Worm (Caenorhabditis elegans) whole organism, L1 larva: ENCODE results near the gene let-19.

Source experiments
- F16B12.6 ChIP-seq: fragments of 150-350 bp; optimal IDR thresholded peaks from 2 replicates; lab custom pipeline; 2014; ENCODE audit warnings: missing biosample characterization, missing genetic modification characterization
- Y116A8C.19 ChIP-seq: sonication (generic microtip); optimal IDR thresholded peaks from 2 replicates; lab custom pipeline; 2016; ENCODE audit warnings: missing compliant biosample characterization, missing genetic modification characterization, borderline replicate concordance
- blmp-1 ChIP-seq: fragments of 150-350 bp; optimal IDR thresholded peaks from 2 replicates; lab custom pipeline; 2014; ENCODE audit warnings: missing biosample characterization, missing genetic modification characterization
- ceh-82 ChIP-seq, 3 experiments: fragments of 150-350 bp in 1 of 3; sonication (generic microtip) in 2 of 3; optimal IDR thresholded peaks; 2 replicates each; lab custom pipeline; 2014 to 2017; ENCODE audit warnings: missing biosample characterization in 3 of 3, missing genetic modification characterization in 3 of 3
- ceh-88 ChIP-seq: fragments of 200-800 bp; sonication (Bioruptor generic); IDR thresholded peaks from 2 replicates; pipeline ENCODE4 v1.3.6; 2022; ENCODE audit warnings: missing genetic modification characterization, missing compliant biosample characterization
- ceh-90 ChIP-seq: sonication (generic microtip); optimal IDR thresholded peaks from 2 replicates; lab custom pipeline; 2016; ENCODE audit warnings: missing genetic modification characterization, missing compliant biosample characterization
- dsc-1 ChIP-seq: sonication (generic microtip); optimal IDR thresholded peaks from 2 replicates; lab custom pipeline; 2016; ENCODE audit warnings: mild to moderate bottlenecking, missing genetic modification characterization, missing compliant biosample characterization
- efl-1 ChIP-seq, 4 experiments: fragments of 150-350 bp; optimal IDR thresholded peaks in 3 of 4; peaks in 1 of 4; 1 replicate in 1 of 4; 2 replicates in 3 of 4; lab custom pipeline; 2014; ENCODE audit warnings: missing biosample characterization in 2 of 4, missing genetic modification characterization in 2 of 4, missing genetic modification reagents in 2 of 4
- elt-3 ChIP-seq, 6 experiments: fragments of 150-350 bp in 1 of 6; sonication (generic microtip); optimal IDR thresholded peaks; 2 replicates each; lab custom pipeline; 2017 to 2018; ENCODE audit warnings: missing biosample characterization in 6 of 6, missing genetic modification characterization in 6 of 6, inconsistent platforms in 1 of 6
- ets-5 ChIP-seq: fragments of 200-800 bp; sonication (Bioruptor generic); IDR thresholded peaks from 2 replicates; pipeline ENCODE4 v1.3.6; 2022; ENCODE audit warnings: missing genetic modification characterization, missing compliant biosample characterization
- fkh-10 ChIP-seq: sonication (generic microtip); optimal IDR thresholded peaks from 2 replicates; lab custom pipeline; 2017; ENCODE audit warnings: missing biosample characterization, missing genetic modification reagents, missing genetic modification characterization
- fkh-4 ChIP-seq: sonication (generic microtip); optimal IDR thresholded peaks from 2 replicates; lab custom pipeline; 2016; ENCODE audit warnings: missing compliant biosample characterization, missing genetic modification characterization, borderline replicate concordance
- fos-1 ChIP-seq: fragments of 150-350 bp; optimal IDR thresholded peaks from 2 replicates; lab custom pipeline; 2014; ENCODE audit warnings: missing biosample characterization, missing genetic modification characterization
- grh-1 ChIP-seq: fragments of 200-800 bp; sonication (Bioruptor generic); IDR thresholded peaks from 2 replicates; pipeline ENCODE4 v1.3.6; 2022; ENCODE audit warnings: missing genetic modification reagents, missing genetic modification characterization, missing compliant biosample characterization
- hlh-4 ChIP-seq: sonication (generic microtip); optimal IDR thresholded peaks from 2 replicates; lab custom pipeline; 2016; ENCODE audit warnings: mild to moderate bottlenecking, missing genetic modification characterization, missing compliant biosample characterization
- irx-1 ChIP-seq: sonication (generic microtip); optimal IDR thresholded peaks from 2 replicates; lab custom pipeline; 2016; ENCODE audit warnings: missing genetic modification characterization, missing compliant biosample characterization
- isw-1 ChIP-seq: fragments of 200-800 bp; sonication (Bioruptor generic); IDR thresholded peaks from 2 replicates; pipeline ENCODE4 v1.3.6; 2022; ENCODE audit warnings: missing genetic modification characterization, missing compliant biosample characterization
- jun-1 ChIP-seq: fragments of 150-350 bp; optimal IDR thresholded peaks from 2 replicates; lab custom pipeline; 2014; ENCODE audit warnings: missing biosample characterization, missing genetic modification reagents, missing genetic modification characterization
- lin-14 ChIP-seq: fragments of 200-800 bp; sonication (Bioruptor generic); optimal IDR thresholded peaks from 2 replicates; lab custom pipeline; 2018; ENCODE audit warnings: mild to moderate bottlenecking, missing genetic modification characterization, moderate library complexity, missing compliant biosample characterization
- lin-15B ChIP-seq: fragments of 150-350 bp; sonication (generic microtip); optimal IDR thresholded peaks from 3 replicates; lab custom pipeline; 2014; ENCODE audit warnings: missing biosample characterization, missing genetic modification characterization
- lir-3 ChIP-seq: sonication (generic microtip); optimal IDR thresholded peaks from 2 replicates; lab custom pipeline; 2016; ENCODE audit warnings: mild to moderate bottlenecking, missing genetic modification characterization, moderate library complexity, missing compliant biosample characterization; ENCODE audit not compliant: poor library complexity
- mdl-1 ChIP-seq, 2 experiments: fragments of 150-350 bp; optimal IDR thresholded peaks; 2 replicates each; lab custom pipeline; 2014 to 2017; ENCODE audit warnings: missing biosample characterization in 2 of 2, missing genetic modification characterization in 2 of 2, inconsistent platforms in 1 of 2
- mef-2 ChIP-seq: fragments of 150-350 bp; optimal IDR thresholded peaks from 2 replicates; lab custom pipeline; 2014; ENCODE audit warnings: missing biosample characterization, missing genetic modification characterization
- mep-1 ChIP-seq: fragments of 150-350 bp; optimal IDR thresholded peaks from 2 replicates; lab custom pipeline; 2014; ENCODE audit warnings: missing biosample characterization, missing genetic modification characterization
- nhr-11 ChIP-seq: fragments of 150-350 bp; optimal IDR thresholded peaks from 2 replicates; lab custom pipeline; 2014; ENCODE audit warnings: missing biosample characterization, missing genetic modification characterization
- nhr-19 ChIP-seq: fragments of 200-800 bp; sonication (Bioruptor generic); conservative IDR thresholded peaks from 2 replicates; pipeline ENCODE4 v1.3.6; 2022; ENCODE audit warnings: missing genetic modification characterization, missing compliant biosample characterization
- nhr-20 ChIP-seq: sonication (generic microtip); optimal IDR thresholded peaks from 2 replicates; lab custom pipeline; 2016; ENCODE audit warnings: mild to moderate bottlenecking, missing genetic modification characterization, missing compliant biosample characterization
- nhr-28 ChIP-seq: fragments of 150-350 bp; optimal IDR thresholded peaks from 2 replicates; lab custom pipeline; 2014; ENCODE audit warnings: missing biosample characterization, missing genetic modification characterization
- nhr-47 ChIP-seq: sonication (generic microtip); optimal IDR thresholded peaks from 2 replicates; lab custom pipeline; 2016; ENCODE audit warnings: mild to moderate bottlenecking, missing genetic modification characterization, moderate library complexity, missing compliant biosample characterization
- nhr-71 ChIP-seq: sonication (generic microtip); optimal IDR thresholded peaks from 2 replicates; lab custom pipeline; 2016; ENCODE audit warnings: mild to moderate bottlenecking, missing genetic modification characterization, moderate library complexity, missing compliant biosample characterization
- nhr-76 ChIP-seq: sonication (generic microtip); optimal IDR thresholded peaks from 2 replicates; lab custom pipeline; 2017; ENCODE audit warnings: missing biosample characterization, missing genetic modification characterization
- nhr-77 ChIP-seq: fragments of 150-350 bp; optimal IDR thresholded peaks from 2 replicates; lab custom pipeline; 2014; ENCODE audit warnings: missing biosample characterization, missing genetic modification characterization
- pag-3 ChIP-seq: sonication (generic microtip); optimal IDR thresholded peaks from 2 replicates; lab custom pipeline; 2017; ENCODE audit warnings: missing genetic modification characterization, mild to moderate bottlenecking, missing compliant biosample characterization, antibody characterized with exemption, borderline replicate concordance; ENCODE audit not compliant: insufficient read depth
- pax-3 ChIP-seq: fragments of 200-800 bp; sonication (Bioruptor generic); optimal IDR thresholded peaks from 2 replicates; lab custom pipeline; 2018; ENCODE audit warnings: mild to moderate bottlenecking, missing genetic modification characterization, moderate library complexity, missing compliant biosample characterization
- skn-1 ChIP-seq: fragments of 150-350 bp; optimal IDR thresholded peaks from 2 replicates; lab custom pipeline; 2014; ENCODE audit warnings: missing biosample characterization, missing genetic modification characterization
- snpc-4 ChIP-seq: fragments of 150-350 bp; optimal IDR thresholded peaks from 2 replicates; lab custom pipeline; 2014; ENCODE audit warnings: missing biosample characterization, missing genetic modification characterization
- snu-23 ChIP-seq: sonication (generic microtip); optimal IDR thresholded peaks from 2 replicates; lab custom pipeline; 2016; ENCODE audit warnings: missing genetic modification characterization, missing compliant biosample characterization
- sox-4 ChIP-seq: sonication (generic microtip); optimal IDR thresholded peaks from 2 replicates; lab custom pipeline; 2016; ENCODE audit warnings: missing genetic modification characterization, missing compliant biosample characterization
- sptf-1 ChIP-seq: fragments of 150-350 bp; optimal IDR thresholded peaks from 2 replicates; lab custom pipeline; 2014; ENCODE audit warnings: missing biosample characterization, missing genetic modification characterization
- sup-37 ChIP-seq: fragments of 200-800 bp; sonication (Bioruptor generic); optimal IDR thresholded peaks from 2 replicates; lab custom pipeline; 2018; ENCODE audit warnings: mild to moderate bottlenecking, missing genetic modification characterization, missing compliant biosample characterization
- tbx-2 ChIP-seq: sonication (generic microtip); optimal IDR thresholded peaks from 2 replicates; lab custom pipeline; 2016; ENCODE audit warnings: missing genetic modification characterization, missing compliant biosample characterization
- unc-30 ChIP-seq: sonication (generic microtip); optimal IDR thresholded peaks from 2 replicates; lab custom pipeline; 2017; ENCODE audit warnings: missing biosample characterization, missing genetic modification characterization
- unc-62 ChIP-seq: fragments of 150-350 bp; optimal IDR thresholded peaks from 2 replicates; lab custom pipeline; 2014; ENCODE audit warnings: missing biosample characterization, missing genetic modification reagents, missing genetic modification characterization
- unc-86 ChIP-seq: sonication (generic microtip); optimal IDR thresholded peaks from 2 replicates; lab custom pipeline; 2016; ENCODE audit warnings: missing genetic modification characterization, missing compliant biosample characterization
- unc-98 ChIP-seq: fragments of 200-800 bp; sonication (Bioruptor generic); IDR thresholded peaks from 2 replicates; pipeline ENCODE4 v1.3.6; 2022; ENCODE audit warnings: missing genetic modification characterization, missing compliant biosample characterization
- vab-15 ChIP-seq: sonication (generic microtip); optimal IDR thresholded peaks from 2 replicates; lab custom pipeline; 2017; ENCODE audit warnings: missing genotype, mild to moderate bottlenecking, missing genetic modification characterization, missing compliant biosample characterization
- zag-1 ChIP-seq: fragments of 150-350 bp; optimal IDR thresholded peaks from 2 replicates; lab custom pipeline; 2014; ENCODE audit warnings: missing biosample characterization, missing genetic modification characterization
- ztf-11 ChIP-seq, 2 experiments: sonication (generic microtip); optimal IDR thresholded peaks; 2 replicates each; lab custom pipeline; 2016 to 2017; ENCODE audit warnings: missing genetic modification characterization in 2 of 2, missing biosample characterization in 1 of 2, missing compliant biosample characterization in 1 of 2

let-19 gene

DNA sequence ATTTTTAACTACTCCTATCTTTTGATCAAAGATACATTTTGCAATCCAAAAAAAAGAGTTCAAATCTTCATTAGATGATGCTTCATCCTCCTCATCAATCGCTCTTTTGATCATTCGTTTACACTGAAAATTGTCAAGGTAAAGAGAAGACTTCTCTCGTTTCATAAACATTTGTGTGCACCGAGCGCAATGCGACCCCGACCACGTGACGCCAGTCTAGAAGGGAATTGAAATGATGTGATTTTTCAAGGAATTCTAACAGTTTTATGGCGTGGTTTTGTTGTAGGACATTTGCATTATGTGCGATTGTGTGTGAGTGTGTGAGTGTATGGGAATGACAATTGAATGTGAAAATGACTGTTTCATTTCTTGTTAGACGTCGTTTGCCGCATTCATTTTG, 29.5 kb upstream of the let-19 start (continued):
- no peak for TF ChIP-seq ceh-90 (tag; lab: Kevin White, UChicago)
- no peak for TF ChIP-seq sup-37
- no peak for TF ChIP-seq dsc-1 (tag; lab: Kevin White, UChicago)
- no peak for TF ChIP-seq unc-86
- TF ChIP-seq pag-3 (tag; lab: Kevin White, UChicago), result no peak
- no peak for TF ChIP-seq lin-15B
- peak; percentile 79 for TF ChIP-seq nhr-71 (tag; lab: Kevin White, UChicago)
- TF ChIP-seq fkh-4 (tag; lab: Kevin White, UChicago), result no peak
- no peak for TF ChIP-seq elt-3 (tag; optimal IDR thresholded peaks at IDR 0.05; lab: Kevin White, UChicago)

DNA sequence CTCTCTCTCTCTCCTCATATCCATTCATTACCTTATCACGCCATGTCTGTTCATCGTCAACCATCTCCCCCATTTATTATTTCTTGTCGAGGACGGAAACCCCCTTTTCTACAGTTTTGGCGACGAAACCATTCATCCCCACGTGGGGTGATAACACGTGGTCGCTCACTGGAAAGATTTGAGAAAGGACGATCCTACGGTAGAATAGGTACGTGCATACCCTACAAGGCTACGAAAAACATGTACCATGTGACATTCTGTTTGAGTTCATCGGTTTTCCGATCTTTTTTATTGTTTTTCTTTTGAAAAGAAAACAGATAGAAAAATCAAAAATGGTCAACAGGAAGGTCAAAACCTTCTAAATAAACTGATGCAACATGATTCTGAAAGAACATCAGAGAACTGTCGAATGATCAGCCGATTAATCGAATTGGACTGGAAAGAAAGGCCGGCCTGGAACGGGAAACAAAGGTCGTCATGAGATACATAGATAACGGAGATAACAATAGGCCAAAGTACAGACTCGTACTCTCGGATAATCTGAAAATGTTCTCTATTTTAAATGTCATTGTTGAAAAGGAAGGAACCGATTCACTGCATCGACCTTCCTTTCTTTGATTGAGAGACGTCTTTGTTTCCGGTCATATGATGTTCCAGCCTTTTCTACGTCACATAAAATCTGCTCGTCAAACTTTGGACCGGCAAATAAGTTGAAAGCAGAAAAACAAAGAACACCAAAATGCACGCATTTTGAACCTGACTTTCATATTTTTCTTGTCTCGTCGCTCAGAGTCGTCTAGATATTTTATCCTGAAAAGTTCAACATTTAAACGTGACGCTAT, 28.5 kb upstream of the let-19 start:
- TF ChIP-seq mef-2 (tag; lab: Kevin White, UChicago) (no peak), vab-15 (tag; lab: Kevin White, UChicago) (peak; percentile 6), mdl-1 (tag; optimal IDR thresholded peaks at IDR 0.05; lab: Kevin White, UChicago) (peak in 1 of 2 experiments; percentile 97), lin-15B (no peak), ztf-11 (tag; optimal IDR thresholded peaks at IDR 0.05; lab: Kevin White, UChicago) (no peak), unc-98 (no peak), sox-4 (tag; lab: Kevin White, UChicago) (no peak), hlh-4 (no peak), Y116A8C.19 (no peak), blmp-1 (tag; lab: Kevin White, UChicago) (peak; percentile 91), unc-62 (GFP tag; lab: Kevin White, UChicago) (no peak), sup-37 (no peak), pax-3 (tag; lab: Kevin White, UChicago) (no peak), snpc-4 (tag; lab: Kevin White, UChicago) (no peak), jun-1 (tag; lab: Kevin White, UChicago) (no peak), lir-3 (tag; lab: Kevin White, UChicago) (peak; percentile 62), skn-1 (tag; lab: Kevin White, UChicago) (peak; percentile 53), grh-1 (GFP tag; lab: Robert Waterston, UW) (peak; percentile 84), snu-23 (peak; percentile 87), zag-1 (tag; lab: Kevin White, UChicago) (no peak), ceh-82 (tag; optimal IDR thresholded peaks at IDR 0.05; lab: Kevin White, UChicago) (no peak), F16B12.6 (tag; lab: Kevin White, UChicago) (no peak), nhr-19 (GFP tag; lab: Robert Waterston, UW) (peak; percentile 87), unc-86 (no peak), ceh-88 (GFP tag; lab: Robert Waterston, UW) (no peak), nhr-28 (no peak), dsc-1 (tag; lab: Kevin White, UChicago) (no peak), nhr-71 (tag; lab: Kevin White, UChicago) (peak; percentile 94), unc-30 (tag; lab: Kevin White, UChicago) (no peak), fos-1 (tag; lab: Kevin White, UChicago) (no peak), irx-1 (tag; lab: Kevin White, UChicago) (no peak), fkh-10 (GFP tag; lab: Kevin White, UChicago) (no peak), ets-5 (GFP tag; lab: Robert Waterston, UW) (no peak), isw-1 (GFP tag; lab: Robert Waterston, UW) (no peak), mep-1 (tag; lab: Kevin White, UChicago) (peak; percentile 79), nhr-11 (peak; percentile 70), nhr-77 (tag; lab: Kevin White, UChicago) (no peak), tbx-2 (tag; lab: Kevin White, UChicago) (peak; percentile 79), nhr-76 (tag; lab: Kevin White, UChicago) (no peak), nhr-20 (tag; lab: Kevin White, UChicago) (peak; percentile 97), ceh-90 (tag; lab: Kevin White, UChicago) (no peak), lin-14 (peak; percentile 91), efl-1 (optimal IDR thresholded peaks at IDR 0.05; lab: Kevin White, UChicago) (peak in 1 of 2 experiments; percentile 10), efl-1 (GFP tag; optimal IDR thresholded peaks at IDR 0.05 in 1 of 2; lab: Kevin White, UChicago) (peak in 1 of 2 experiments; percentile 89), sptf-1 (no peak), pag-3 (tag; lab: Kevin White, UChicago) (no peak), nhr-47 (tag; lab: Kevin White, UChicago) (peak; percentile 79)
